Worm (Caenorhabditis elegans): Measurements from ENCODE around the gene hil-3.

Gene hil-3

DNA sequence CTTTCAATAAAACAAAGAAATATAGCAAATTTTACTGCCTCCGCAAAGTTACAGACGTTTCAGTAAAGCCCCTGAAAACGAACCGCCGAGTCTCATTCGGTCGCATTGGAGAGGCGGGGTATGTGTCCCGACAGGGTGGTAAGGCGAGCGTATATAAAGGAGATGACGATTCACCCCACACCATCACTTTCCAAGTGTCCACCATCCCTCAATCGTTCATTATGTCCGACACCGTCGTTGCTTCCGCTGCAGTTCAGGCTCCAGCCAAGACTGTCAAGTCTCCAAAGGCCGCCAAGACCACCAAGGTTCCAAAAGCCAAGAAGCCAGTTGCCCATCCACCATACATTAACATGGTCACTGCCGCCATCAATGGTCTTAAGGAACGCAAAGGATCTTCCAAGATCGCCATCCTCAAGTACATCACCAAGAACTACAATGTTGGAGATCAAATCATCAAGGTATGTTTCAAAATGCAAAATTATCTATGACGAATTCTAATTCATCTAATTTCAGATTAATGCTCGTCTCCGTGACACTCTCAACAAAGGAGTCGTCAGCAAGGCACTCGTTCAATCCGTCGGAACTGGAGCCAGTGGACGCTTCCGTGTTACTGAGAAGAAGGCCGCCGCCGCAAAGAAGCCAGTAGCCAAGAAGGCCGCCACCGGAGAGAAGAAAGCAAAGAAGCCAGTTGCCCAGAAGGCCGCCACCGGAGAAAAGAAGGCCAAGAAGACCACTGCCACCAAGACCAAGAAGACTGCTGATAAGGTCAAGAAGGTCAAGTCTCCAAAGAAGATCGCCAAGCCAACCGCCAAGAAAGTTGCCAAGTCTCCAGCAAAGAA lies at the start of gene hil-3:
Gene hil-3, plus strand, starts transcription at position 195 of the 839 bp plus-strand sequence.
- no peak for TF ChIP-seq unc-62 (GFP tag; optimal IDR thresholded peaks at IDR 0.05)

- TF ChIP-seq unc-62 (GFP tag; optimal IDR thresholded peaks at IDR 0.05), result no peak
Observed at ce11 chrX:8109531-8109930, 49.4 kb upstream of the hil-3 start.

ce11 chrX:8110193-8110592 lies 48.8 kb upstream of the hil-3 start, which contains the start of gene K07E3.1:
TSS of gene K07E3.1 (plus strand) at chrX:8110439.
- no peak for TF ChIP-seq unc-62 (GFP tag; optimal IDR thresholded peaks at IDR 0.05)

ce11 chrX:8116157-8116556 lies 42.8 kb upstream of the hil-3 start, which contains the start of gene hlh-8:
TSS of gene hlh-8 (plus strand) at chrX:8116457.
- no peak for TF ChIP-seq unc-62 (GFP tag; optimal IDR thresholded peaks at IDR 0.05)

ce11 chrX:8117827-8118317 lies 41.1 kb upstream of the hil-3 start:
- TF ChIP-seq unc-62 (GFP tag; optimal IDR thresholded peaks at IDR 0.05), result no peak

- TF ChIP-seq unc-62 (GFP tag; optimal IDR thresholded peaks at IDR 0.05), result no peak
Observed at ce11 chrX:8120281-8120680, 38.7 kb upstream of the hil-3 start.

DNA sequence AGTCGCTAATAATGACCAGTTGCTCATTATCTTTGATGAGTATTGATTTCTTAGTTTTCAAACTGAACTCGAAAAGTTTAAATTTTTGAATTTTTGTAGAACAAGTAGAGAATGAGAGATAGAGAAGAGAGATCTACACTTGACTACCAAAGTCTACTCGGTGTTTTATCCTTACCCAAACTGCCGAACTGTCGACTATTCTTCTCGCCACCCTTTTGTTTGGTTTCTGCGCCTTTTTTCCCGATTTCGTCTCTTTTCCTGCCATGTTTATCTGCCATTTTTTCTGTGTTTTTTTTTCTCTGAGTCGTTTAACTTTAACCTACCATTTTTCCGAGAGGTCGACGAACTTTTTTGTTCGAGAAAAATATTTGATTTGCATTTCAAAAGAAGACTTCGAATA lies 35.8 kb upstream of the hil-3 start, which contains the start of gene C02B8.12:
Gene C02B8.12, minus strand, starts transcription at position 175 of the 400 bp plus-strand sequence.
- no peak for TF ChIP-seq unc-62 (GFP tag; optimal IDR thresholded peaks at IDR 0.05)

DNA sequence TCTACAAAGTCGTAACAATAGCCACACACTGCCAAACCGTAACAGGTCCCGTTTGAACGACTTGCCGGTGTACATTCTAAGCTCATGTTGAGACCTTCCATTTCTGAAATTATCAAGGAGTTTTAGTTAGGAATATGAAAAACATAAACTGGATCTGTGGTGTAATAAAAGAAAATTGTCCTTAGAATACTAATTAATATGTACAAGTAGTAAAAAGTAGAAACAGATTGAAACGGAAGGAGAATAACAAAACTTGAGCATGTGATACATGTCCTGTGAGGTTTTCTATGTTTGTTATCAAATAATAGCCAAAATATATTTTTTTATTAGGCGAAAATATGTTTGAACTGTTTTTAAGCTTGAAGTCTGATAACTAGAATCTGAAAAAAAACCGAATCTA lies 29.4 kb upstream of the hil-3 start, which contains the start of gene frpr-1:
Gene frpr-1, minus strand, starts transcription at position 101 of the 400 bp plus-strand sequence.
- no peak for TF ChIP-seq unc-62 (GFP tag; optimal IDR thresholded peaks at IDR 0.05)

DNA sequence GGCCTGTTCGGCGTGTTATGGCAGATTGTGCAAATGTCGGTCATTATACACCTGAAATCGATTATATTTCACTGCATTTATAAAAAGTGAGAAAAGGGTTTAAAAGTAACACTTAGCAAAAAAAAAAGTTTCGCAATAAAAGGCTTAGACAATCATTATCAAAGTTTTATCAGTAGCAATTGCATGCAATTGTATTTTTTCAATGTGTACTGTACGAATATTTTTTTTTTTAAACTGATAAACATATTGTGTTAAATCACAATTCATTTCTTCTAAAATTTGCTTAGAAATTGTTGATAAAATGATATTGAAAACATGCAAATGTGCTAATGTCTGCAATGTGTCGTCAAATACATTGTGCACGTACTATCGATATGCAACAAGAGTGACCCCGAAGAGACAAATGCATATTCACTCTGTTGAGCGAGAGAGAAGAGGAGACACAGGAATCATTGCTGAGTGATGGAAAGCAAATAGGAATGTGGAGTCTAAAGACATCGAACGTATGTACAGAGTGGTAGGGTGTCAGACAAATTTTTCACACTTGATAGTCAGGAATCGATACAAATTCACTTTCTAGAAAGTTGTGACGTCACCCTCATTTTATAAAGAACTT lies 22.6 kb upstream of the hil-3 start, which contains the start of gene C02B8.6:
Gene C02B8.6, minus strand, starts transcription at position 51 of the 616 bp plus-strand sequence.
- TF ChIP-seq unc-62 (GFP tag; optimal IDR thresholded peaks at IDR 0.05), result no peak

DNA sequence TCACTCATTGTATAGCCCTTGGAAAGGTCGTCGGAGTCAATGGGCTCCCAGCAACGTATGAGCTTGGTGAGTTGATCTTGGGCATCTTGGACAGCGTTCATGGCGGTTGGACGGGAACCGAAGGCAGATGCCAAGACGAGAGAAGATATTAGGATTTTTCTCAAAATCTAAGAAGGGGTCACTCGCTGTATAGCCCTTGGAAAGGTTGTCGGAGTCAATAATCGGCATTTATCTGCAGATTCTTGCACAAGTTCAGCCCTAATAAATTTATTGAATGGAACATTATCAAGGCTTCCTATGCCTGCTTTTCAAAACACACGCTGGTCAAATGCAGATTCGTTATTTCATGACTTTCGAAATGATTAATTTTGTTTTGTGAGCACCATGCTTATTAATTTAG lies 21.2 kb upstream of the hil-3 start, which contains the start of gene C02B8.7:
Gene C02B8.7, minus strand, starts transcription at position 101 of the 400 bp plus-strand sequence.
- no peak for TF ChIP-seq unc-62 (GFP tag; optimal IDR thresholded peaks at IDR 0.05)

- no peak for TF ChIP-seq unc-62 (GFP tag; optimal IDR thresholded peaks at IDR 0.05)
Observed at ce11 chrX:8139146-8139545, 19.8 kb upstream of the hil-3 start, which contains the start of gene C02B8.3. TSS of gene C02B8.3 (plus strand) at chrX:8139446.

DNA sequence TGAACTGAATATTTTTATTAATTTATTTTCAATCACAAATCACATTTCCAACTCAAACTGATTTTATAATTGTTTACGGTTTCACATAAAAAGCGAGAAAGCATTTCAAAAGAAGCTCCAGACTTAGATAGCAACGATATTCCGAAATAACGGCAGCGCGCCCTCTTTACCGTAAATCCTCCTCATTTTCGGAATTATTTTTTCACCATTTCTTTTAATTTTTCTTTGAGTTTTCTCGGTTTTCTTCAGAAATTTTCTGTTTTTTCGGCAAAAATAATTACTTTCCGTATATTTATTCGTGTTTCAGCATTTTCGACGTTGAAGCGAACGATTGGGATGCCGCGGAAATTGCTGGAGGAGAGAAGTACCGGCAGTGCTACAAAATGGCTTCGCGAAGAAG lies 11.6 kb upstream of the hil-3 start, which contains the start of gene C02B8.1:
Gene C02B8.1, plus strand, starts transcription at position 301 of the 400 bp plus-strand sequence.
- no peak for TF ChIP-seq unc-62 (GFP tag; optimal IDR thresholded peaks at IDR 0.05)

DNA sequence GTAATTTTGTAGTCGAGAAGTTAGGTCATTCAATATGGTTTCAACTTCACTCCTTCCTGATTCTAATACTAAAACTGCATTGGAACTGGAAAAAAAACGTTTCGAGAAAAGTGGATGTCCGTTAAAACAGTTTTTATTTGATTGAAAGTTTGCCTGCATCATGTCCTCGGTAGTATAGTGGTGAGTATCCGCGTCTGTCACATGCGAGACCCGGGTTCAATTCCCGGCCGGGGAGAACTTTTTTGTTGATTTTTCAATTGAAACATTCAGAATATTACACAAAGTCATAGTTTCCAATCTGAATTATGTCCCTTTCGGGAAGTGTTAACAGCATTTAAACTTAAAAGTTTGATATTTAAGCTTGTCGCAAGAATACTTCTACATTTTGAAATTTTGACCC lies 10.0 kb upstream of the hil-3 start:
- TF ChIP-seq unc-62 (GFP tag; optimal IDR thresholded peaks at IDR 0.05), result no peak

DNA sequence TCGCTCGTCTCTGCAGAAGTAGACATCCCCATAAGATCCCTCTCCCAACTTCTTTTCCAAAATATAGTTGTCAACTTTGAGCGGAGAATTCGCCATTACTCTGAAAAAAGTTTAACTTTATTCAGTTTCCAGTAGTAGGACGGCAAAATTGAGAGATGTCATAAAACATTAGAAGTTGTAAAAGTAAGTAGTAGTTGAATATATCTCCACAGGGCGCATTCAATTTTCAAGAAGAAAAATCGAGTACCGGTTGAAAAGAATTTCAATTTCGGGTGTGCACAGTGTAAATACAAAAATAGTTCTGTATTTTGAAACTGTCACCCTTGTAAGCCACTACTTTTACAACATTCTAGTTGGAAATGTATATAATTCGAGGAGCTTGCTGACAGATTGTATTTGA lies 8.3 kb upstream of the hil-3 start, which contains the start of gene F22F1.2:
Gene F22F1.2, minus strand, starts transcription at position 101 of the 400 bp plus-strand sequence.
- no peak for TF ChIP-seq unc-62 (GFP tag; optimal IDR thresholded peaks at IDR 0.05)

DNA sequence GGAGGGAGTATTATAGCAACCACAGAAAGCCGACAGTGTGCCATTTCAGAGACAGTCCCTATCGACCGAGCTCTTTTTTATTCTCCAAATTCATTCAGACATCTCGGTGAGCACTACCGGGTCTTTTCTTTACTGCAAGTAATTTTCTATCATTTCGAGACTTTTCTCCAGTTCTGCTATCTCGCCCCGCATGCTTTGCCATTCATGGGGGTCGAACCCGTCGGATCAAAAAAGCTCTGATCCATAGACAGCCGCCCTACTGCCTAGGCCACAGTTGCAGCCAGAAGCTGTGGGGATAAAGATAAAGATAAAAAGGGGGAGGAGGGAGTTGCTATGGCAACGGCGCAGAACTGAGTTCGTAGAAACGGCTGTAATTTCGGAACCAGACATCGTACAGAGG lies 7.6 kb upstream of the hil-3 start:
- TF ChIP-seq unc-62 (GFP tag; optimal IDR thresholded peaks at IDR 0.05), result no peak

DNA sequence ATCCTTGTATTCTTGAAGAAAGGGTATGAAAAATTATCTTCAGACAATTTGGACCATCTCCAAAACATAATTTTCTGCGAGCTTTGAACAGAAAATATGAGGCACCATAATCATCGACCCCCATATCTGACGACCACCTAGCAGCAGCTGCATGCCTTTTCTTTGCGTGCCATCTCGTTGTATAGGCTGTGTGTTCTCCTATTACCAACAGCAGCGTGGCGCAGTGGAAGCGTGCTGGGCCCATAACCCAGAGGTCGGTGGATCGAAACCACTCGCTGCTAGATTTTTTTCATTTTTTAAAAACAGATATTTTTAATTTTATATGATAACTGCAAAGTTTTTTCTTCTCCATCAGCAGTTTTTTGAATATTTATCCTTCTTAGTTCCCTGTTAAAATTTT lies 3.0 kb upstream of the hil-3 start:
- no peak for TF ChIP-seq unc-62 (GFP tag; optimal IDR thresholded peaks at IDR 0.05)

All from whole organism, dauer.